Worm (Caenorhabditis elegans): ENCODE data around the gene F10D2.10.
A peak's percentile ranks its signal among the peaks of the same experiment; 100 is the strongest.

Gene F10D2.10

ce11 chrV:7142661-7143060 is 13.3 kb downstream of the F10D2.10 start (continued):
- peak; percentile 72 for TF ChIP-seq hsf-1 (GFP tag; IDR thresholded peaks at IDR 0.05)
- TF ChIP-seq Y67H2A.10 (GFP tag; conservative IDR thresholded peaks at IDR 0.05) = no peak
- TF ChIP-seq hmg-20 (GFP tag; IDR thresholded peaks at IDR 0.05) = peak; percentile 47; the same call in 1 of the 2 replicates
- peak; percentile 95 for TF ChIP-seq snpc-1.1 (tag; optimal IDR thresholded peaks at IDR 0.05; ENCODE audit: insufficient read depth)
- no peak for TF ChIP-seq snpc-1.3 (tag; optimal IDR thresholded peaks at IDR 0.05; ENCODE audit: insufficient read depth)
- TF ChIP-seq C17E4.6 (GFP tag; IDR thresholded peaks at IDR 0.05) = 0 out of 2 replicates have a peak, but pooled peaks have one; percentile 47
- 0 out of 2 replicates have a peak, but pooled peaks have one; percentile 47 for TF ChIP-seq ztf-28 (GFP tag; IDR thresholded peaks at IDR 0.05)
- 0 out of 2 replicates have a peak, but pooled peaks have one; percentile 29 for TF ChIP-seq ceh-100 (GFP tag; IDR thresholded peaks at IDR 0.05)
- no peak for TF ChIP-seq F39B2.1 (GFP tag; IDR thresholded peaks at IDR 0.05)
- TF ChIP-seq F33H1.4 (GFP tag; IDR thresholded peaks at IDR 0.05) = peak; percentile 65
- TF ChIP-seq fkh-3 (tag; optimal IDR thresholded peaks at IDR 0.05) = peak; percentile 26
- no peak for TF ChIP-seq mxl-1 (tag; optimal IDR thresholded peaks at IDR 0.05)
- TF ChIP-seq nfyb-1 (GFP tag; IDR thresholded peaks at IDR 0.05) = peak; percentile 89
- no peak for TF ChIP-seq Y53F4B.3 (GFP tag; IDR thresholded peaks at IDR 0.05)
- no peak for TF ChIP-seq F52B5.7 (tag; optimal IDR thresholded peaks at IDR 0.05)
- no peak for TF ChIP-seq dpl-1 (GFP tag; optimal IDR thresholded peaks at IDR 0.05)
- peak; percentile 50 for TF ChIP-seq F49E8.2 (tag; optimal IDR thresholded peaks at IDR 0.05; ENCODE audit: insufficient read depth)
- TF ChIP-seq let-526 (GFP tag; IDR thresholded peaks at IDR 0.05) = no peak
- peak; percentile 85 for TF ChIP-seq madf-6 (GFP tag; IDR thresholded peaks at IDR 0.05)
- no peak for TF ChIP-seq F55B11.4 (tag; optimal IDR thresholded peaks at IDR 0.05; ENCODE audit: borderline replicate concordance, insufficient read depth)
- peak; percentile 5 for TF ChIP-seq unc-130 (GFP tag; optimal IDR thresholded peaks at IDR 0.05)
- TF ChIP-seq aptf-3 (GFP tag; IDR thresholded peaks at IDR 0.05) = no peak
- peak; percentile 75 for TF ChIP-seq lin-26 (GFP tag; IDR thresholded peaks at IDR 0.05)
- TF ChIP-seq lsl-1 (GFP tag; optimal IDR thresholded peaks at IDR 0.05) = peak; percentile 68
- 0 out of 2 replicates have a peak, but pooled peaks have one; percentile 29 for TF ChIP-seq Y95B8A.8 (GFP tag; IDR thresholded peaks at IDR 0.05)
- peak; percentile 46 for TF ChIP-seq tlf-1 (GFP tag; optimal IDR thresholded peaks at IDR 0.05)
- TF ChIP-seq rec-8 (tag; optimal IDR thresholded peaks at IDR 0.05) = peak in 1 of 2 experiments; percentile 3
- no peak for TF ChIP-seq chd-7 (tag; optimal IDR thresholded peaks at IDR 0.05)
- TF ChIP-seq rpc-1 (optimal IDR thresholded peaks at IDR 0.05) = no peak
- peak; percentile 6 for TF ChIP-seq rpc-1 (tag; optimal IDR thresholded peaks at IDR 0.05)
- TF ChIP-seq tbp1 (GFP tag; optimal IDR thresholded peaks at IDR 0.05) = peak; percentile 76
- peak; percentile 93 for TF ChIP-seq D2030.7 (GFP tag; IDR thresholded peaks at IDR 0.05)
- no peak for TF ChIP-seq F22D6.2 (tag; optimal IDR thresholded peaks at IDR 0.05)
- no peak; the same call in 1 of the 2 replicates for TF ChIP-seq hmg-1.2 (GFP tag; IDR thresholded peaks at IDR 0.05)
- peak; percentile 92 for TF ChIP-seq pbrm-1 (GFP tag; IDR thresholded peaks at IDR 0.05)
- TF ChIP-seq nhr-179 (tag; optimal IDR thresholded peaks at IDR 0.05) = no peak
- no peak for TF ChIP-seq ceh-58 (GFP tag; IDR thresholded peaks at IDR 0.05)

- TF ChIP-seq gei-17 (GFP tag; optimal IDR thresholded peaks at IDR 0.05) (no peak), madf-10 (tag; optimal IDR thresholded peaks at IDR 0.05) (no peak), Y95B8A.8 (GFP tag; IDR thresholded peaks at IDR 0.05) (no peak), ceh-79 (tag; optimal IDR thresholded peaks at IDR 0.05) (no peak), F37B4.10 (GFP tag; IDR thresholded peaks at IDR 0.05) (no peak), lsl-1 (GFP tag; optimal IDR thresholded peaks at IDR 0.05) (no peak), snpc-1.1 (tag; optimal IDR thresholded peaks at IDR 0.05; ENCODE audit: insufficient read depth) (no peak), die-1 (tag; optimal IDR thresholded peaks at IDR 0.05) (no peak), madf-3 (GFP tag; IDR thresholded peaks at IDR 0.05) (no peak), cebp-1 (GFP tag; IDR thresholded peaks at IDR 0.05) (no peak), cebp-1 (tag; optimal IDR thresholded peaks at IDR 0.05) (no peak), F52B5.7 (tag; optimal IDR thresholded peaks at IDR 0.05) (no peak), zfh-2 (GFP tag; conservative IDR thresholded peaks at IDR 0.05) (no peak), ztf-18 (tag; optimal IDR thresholded peaks at IDR 0.05) (no peak)
Measured at ce11 chrV:7141864-7142263, 14.1 kb downstream of the F10D2.10 start, which contains the start of gene ugt-40. Gene ugt-40, minus strand, starts transcription at chrV:7141964.

All from whole organism, young adult.